Worm (Caenorhabditis elegans): ENCODE data around the gene C16D9.1.

Gene C16D9.1

DNA sequence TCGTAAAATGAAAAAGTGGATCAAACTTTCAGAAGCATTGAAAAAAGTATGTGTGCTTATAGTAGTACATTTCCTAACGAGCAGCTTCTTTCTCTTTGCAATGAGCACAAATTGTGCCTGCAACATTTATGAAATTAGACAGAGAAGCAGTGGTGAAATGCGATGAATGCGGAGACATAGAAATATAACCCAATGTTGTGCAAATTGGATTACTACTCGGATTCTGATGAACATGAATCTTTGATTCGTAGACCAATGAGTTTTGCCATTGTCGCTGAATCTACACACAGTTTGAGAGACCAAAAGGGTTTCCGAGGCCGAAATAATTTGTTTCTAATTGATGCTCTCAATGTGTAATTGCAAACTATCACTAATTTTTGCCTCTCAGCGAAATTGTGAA, 5.2 kb upstream of the C16D9.1 start:
- no peak for TF ChIP-seq B0035.1 (tag; optimal IDR thresholded peaks at IDR 0.05)

ce11 chrV:8254973-8255372, 4.1 kb upstream of the C16D9.1 start:
- TF ChIP-seq nhr-179 (tag; optimal IDR thresholded peaks at IDR 0.05) (no peak), die-1 (tag; optimal IDR thresholded peaks at IDR 0.05) (no peak)

- TF ChIP-seq aptf-3 (GFP tag; IDR thresholded peaks at IDR 0.05): no peak
- TF ChIP-seq mes-4 (tag; optimal IDR thresholded peaks at IDR 0.05): no peak
- no peak for TF ChIP-seq snpc-4 (GFP tag; optimal IDR thresholded peaks at IDR 0.05)
- TF ChIP-seq snpc-4 (tag; optimal IDR thresholded peaks at IDR 0.05): no peak
- no peak for TF ChIP-seq unc-62 (GFP tag; optimal IDR thresholded peaks at IDR 0.05)
- TF ChIP-seq F57A8.1 (GFP tag; optimal IDR thresholded peaks at IDR 0.05): no peak
- TF ChIP-seq fkh-3 (tag; optimal IDR thresholded peaks at IDR 0.05): no peak
- TF ChIP-seq die-1 (tag; optimal IDR thresholded peaks at IDR 0.05): no peak
- TF ChIP-seq hmg-20 (GFP tag; IDR thresholded peaks at IDR 0.05): no peak
- no peak for TF ChIP-seq snpc-3.4 (tag; optimal IDR thresholded peaks at IDR 0.05)
- no peak for TF ChIP-seq Y53F4B.3 (GFP tag; IDR thresholded peaks at IDR 0.05)
- no peak for TF ChIP-seq atf-7 (tag; optimal IDR thresholded peaks at IDR 0.05)
- no peak for TF ChIP-seq lin-26 (GFP tag; IDR thresholded peaks at IDR 0.05)
- no peak for TF ChIP-seq hrde-1 (tag; optimal IDR thresholded peaks at IDR 0.05; ENCODE audit: borderline replicate concordance)
These were observed 3.1 kb downstream of the C16D9.1 start for ce11 chrV:8262212-8262611.

DNA sequence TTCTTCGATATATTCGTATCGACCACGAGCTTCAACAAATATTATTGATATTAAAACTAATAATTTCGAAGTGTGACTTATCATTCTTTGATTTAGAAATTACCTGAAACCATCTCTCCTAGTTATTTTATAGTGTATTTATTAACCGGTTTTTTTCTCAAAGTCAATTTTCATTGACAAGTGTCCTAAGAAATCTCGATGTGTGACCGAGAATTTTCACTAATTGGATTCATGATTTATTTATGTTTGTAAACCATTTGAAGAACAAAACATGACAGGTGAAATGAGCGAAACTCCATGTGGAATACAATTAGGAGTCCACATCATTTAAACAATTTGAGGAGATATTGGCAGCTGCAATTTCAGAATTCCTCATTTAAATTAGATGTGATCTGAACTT, 4.3 kb downstream of the C16D9.1 start, which contains the start of gene C16D9.8:
C16D9.8 (minus strand) TSS at position 101 of the 400 bp plus-strand sequence.
- no peak for TF ChIP-seq Y67H2A.10 (GFP tag; conservative IDR thresholded peaks at IDR 0.05)
- TF ChIP-seq lsy-27 (tag; optimal IDR thresholded peaks at IDR 0.05; ENCODE audit: borderline replicate concordance, insufficient read depth): no peak
- TF ChIP-seq ceh-100 (GFP tag; IDR thresholded peaks at IDR 0.05): no peak
- TF ChIP-seq lag-1 (GFP tag; IDR thresholded peaks at IDR 0.05): no peak
- TF ChIP-seq xnd-1 (tag; optimal IDR thresholded peaks at IDR 0.05): no peak
- no peak for TF ChIP-seq madf-8 (GFP tag; conservative IDR thresholded peaks at IDR 0.05)
- TF ChIP-seq Y56A3A.18 (GFP tag; IDR thresholded peaks at IDR 0.05): no peak
- TF ChIP-seq B0035.1 (tag; optimal IDR thresholded peaks at IDR 0.05): no peak
- TF ChIP-seq nfya-2 (GFP tag; IDR thresholded peaks at IDR 0.05): no peak
- TF ChIP-seq zim-3 (tag; optimal IDR thresholded peaks at IDR 0.05): no peak
- TF ChIP-seq unc-130 (GFP tag; optimal IDR thresholded peaks at IDR 0.05): no peak
- no peak for TF ChIP-seq ceh-58 (GFP tag; IDR thresholded peaks at IDR 0.05)

ce11 chrV:8263941-8264340, 4.8 kb downstream of the C16D9.1 start, which contains the start of gene C16D9.9:
C16D9.9 (plus strand) TSS chrV:8264241.
- TF ChIP-seq lir-1 (GFP tag; conservative IDR thresholded peaks at IDR 0.05) (no peak), aptf-2 (GFP tag; conservative IDR thresholded peaks at IDR 0.05) (no peak), Y67H2A.10 (GFP tag; conservative IDR thresholded peaks at IDR 0.05) (no peak)

- TF ChIP-seq F39B2.1 (GFP tag; IDR thresholded peaks at IDR 0.05) (no peak), fkh-3 (tag; optimal IDR thresholded peaks at IDR 0.05) (no peak), him-1 (tag; optimal IDR thresholded peaks at IDR 0.05) (no peak), ceh-79 (tag; optimal IDR thresholded peaks at IDR 0.05) (no peak), B0261.1 (tag; optimal IDR thresholded peaks at IDR 0.05) (no peak), Y79H2A.3 (GFP tag; conservative IDR thresholded peaks at IDR 0.05) (no peak), egl-18 (GFP tag; IDR thresholded peaks at IDR 0.05) (no peak), die-1 (tag; optimal IDR thresholded peaks at IDR 0.05) (no peak), hlh-26 (GFP tag; conservative IDR thresholded peaks at IDR 0.05) (no peak), mel-28 (tag; optimal IDR thresholded peaks at IDR 0.05; ENCODE audit: borderline replicate concordance) (no peak), lsl-1 (GFP tag; optimal IDR thresholded peaks at IDR 0.05) (no peak), tlf-1 (GFP tag; optimal IDR thresholded peaks at IDR 0.05) (no peak), nhr-179 (tag; optimal IDR thresholded peaks at IDR 0.05) (no peak), ets-4 (GFP tag; optimal IDR thresholded peaks at IDR 0.05) (no peak), snpc-3.4 (tag; optimal IDR thresholded peaks at IDR 0.05) (no peak), F10E7.11 (tag; optimal IDR thresholded peaks at IDR 0.05) (no peak)
These were observed 7.1 kb downstream of the C16D9.1 start, which contains the start of gene F21F8.5 for ce11 chrV:8266232-8266631. F21F8.5 (minus strand) TSS chrV:8266332.
